Fruit fly (Drosophila melanogaster) whole organism, embryonic: ENCODE measurements around the gene CG3104.

ENCODE experiments used
- Abd-B ChIP-seq: fragments of 200-800 bp; sonication (Bioruptor generic); optimal IDR thresholded peaks from 2 replicates; lab custom pipeline; 2018; ENCODE audit warnings: missing biosample characterization, mild to moderate bottlenecking, missing genetic modification characterization, moderate library complexity
- CG10209 ChIP-seq: fragments of 200-800 bp; sonication (Bioruptor generic); optimal IDR thresholded peaks from 3 replicates; lab custom pipeline; 2017; ENCODE audit warnings: missing biosample characterization, mild to moderate bottlenecking, missing genetic modification characterization, missing genetic modification reagents
- CG10431 ChIP-seq: fragments of 200-800 bp; sonication (Bioruptor generic); optimal IDR thresholded peaks from 3 replicates; lab custom pipeline; 2018; ENCODE audit warnings: missing biosample characterization, mild to moderate bottlenecking, missing genetic modification characterization
- CG13424 ChIP-seq: fragments of 200-800 bp; sonication (Bioruptor generic); optimal IDR thresholded peaks from 2 replicates; lab custom pipeline; 2019; ENCODE audit warnings: missing biosample characterization, mild to moderate bottlenecking, missing genetic modification characterization, moderate library complexity
- CG13775 ChIP-seq: fragments of 200-800 bp; sonication (Bioruptor generic); optimal IDR thresholded peaks from 3 replicates; lab custom pipeline; 2017; ENCODE audit warnings: missing biosample characterization, mild to moderate bottlenecking, missing genetic modification characterization
- CG1529 ChIP-seq: fragments of 200-800 bp; sonication (Bioruptor generic); optimal IDR thresholded peaks from 3 replicates; lab custom pipeline; 2018; ENCODE audit warnings: missing biosample characterization, missing genetic modification characterization
- CG1832 ChIP-seq: fragments of 200-800 bp; sonication (Bioruptor generic); optimal IDR thresholded peaks from 2 replicates; lab custom pipeline; 2017; ENCODE audit warnings: missing biosample characterization, mild to moderate bottlenecking, missing genetic modification characterization, inconsistent platforms
- CG18619 ChIP-seq: fragments of 200-800 bp; sonication (Bioruptor generic); optimal IDR thresholded peaks from 3 replicates; lab custom pipeline; 2017; ENCODE audit warnings: missing biosample characterization, mild to moderate bottlenecking, missing genetic modification characterization
- CG32772 ChIP-seq: fragments of 200-800 bp; sonication (Bioruptor generic); IDR thresholded peaks from 2 replicates; pipeline ENCODE4 v1.3.6; 2022; ENCODE audit warnings: missing biosample characterization, missing genetic modification characterization
- CG34376 ChIP-seq: fragments of 200-800 bp; sonication (Bioruptor generic); optimal IDR thresholded peaks from 2 replicates; lab custom pipeline; 2018; ENCODE audit warnings: missing biosample characterization, mild to moderate bottlenecking, missing genetic modification characterization
- CG4404 ChIP-seq: fragments of 200-800 bp; sonication (Bioruptor generic); IDR thresholded peaks from 2 replicates; pipeline ENCODE4 v1.3.6; 2022; ENCODE audit warnings: missing biosample characterization, missing genetic modification characterization
- CG4707 ChIP-seq: fragments of 200-800 bp; sonication (Bioruptor generic); optimal IDR thresholded peaks from 2 replicates; lab custom pipeline; 2018; ENCODE audit warnings: missing biosample characterization, mild to moderate bottlenecking, missing genetic modification characterization, moderate library complexity
- CG5245 ChIP-seq: fragments of 200-800 bp; sonication (Bioruptor generic); optimal IDR thresholded peaks from 3 replicates; lab custom pipeline; 2016; ENCODE audit warnings: missing biosample characterization, missing genetic modification characterization
- CG6813 ChIP-seq: fragments of 200-800 bp; sonication (Bioruptor generic); optimal IDR thresholded peaks from 2 replicates; lab custom pipeline; 2017; ENCODE audit warnings: missing biosample characterization, missing genetic modification characterization, mild to moderate bottlenecking, moderate library complexity, missing genetic modification reagents
- CG8281 ChIP-seq: fragments of 200-800 bp; sonication (Bioruptor generic); optimal IDR thresholded peaks from 2 replicates; lab custom pipeline; 2018; ENCODE audit warnings: missing biosample characterization, mild to moderate bottlenecking, missing genetic modification characterization, moderate library complexity
- D ChIP-seq, 2 experiments: fragments of 200-800 bp in 1 of 2; fragments of >200 bp in 1 of 2; sonication (Bioruptor generic) in 1 of 2; optimal IDR thresholded peaks; 2 replicates in 1 of 2; 3 replicates in 1 of 2; lab custom pipeline; 2017; ENCODE audit warnings: mild to moderate bottlenecking in 1 of 2, missing biosample characterization in 1 of 2, missing genetic modification characterization in 1 of 2, missing genetic modification reagents in 1 of 2
- D19A ChIP-seq: fragments of 200-800 bp; optimal IDR thresholded peaks from 3 replicates; lab custom pipeline; 2019; ENCODE audit warnings: missing biosample characterization, mild to moderate bottlenecking, missing genetic modification characterization, moderate library complexity
- Doc2 ChIP-seq: fragments of 200-800 bp; sonication (Bioruptor generic); IDR thresholded peaks from 2 replicates; pipeline ENCODE4 v1.3.6; 2022; ENCODE audit warnings: missing biosample characterization, missing genetic modification characterization
- Fer1 ChIP-seq: fragments of 200-800 bp; sonication (Bioruptor generic); optimal IDR thresholded peaks from 2 replicates; lab custom pipeline; 2017; ENCODE audit warnings: missing biosample characterization, mild to moderate bottlenecking, missing genetic modification characterization
- Hr3 ChIP-seq: fragments of 200-800 bp; sonication (Bioruptor generic); optimal IDR thresholded peaks from 3 replicates; lab custom pipeline; 2016; ENCODE audit warnings: missing biosample characterization, missing genetic modification characterization
- Hsf ChIP-seq: fragments of 200-800 bp; sonication (Bioruptor generic); optimal IDR thresholded peaks from 3 replicates; lab custom pipeline; 2016; ENCODE audit warnings: missing biosample characterization, missing genetic modification characterization
- NfI ChIP-seq: fragments of 200-800 bp; sonication (Bioruptor generic); optimal IDR thresholded peaks from 3 replicates; lab custom pipeline; 2018; ENCODE audit warnings: missing biosample characterization, mild to moderate bottlenecking, missing genetic modification characterization, moderate library complexity
- PHDP ChIP-seq: fragments of 200-800 bp; sonication (Bioruptor generic); optimal IDR thresholded peaks from 3 replicates; lab custom pipeline; 2018; ENCODE audit warnings: missing biosample characterization, mild to moderate bottlenecking, missing genetic modification characterization, moderate library complexity
- Rx ChIP-seq: fragments of 200-800 bp; sonication (Bioruptor generic); IDR thresholded peaks from 2 replicates; pipeline ENCODE4 v1.3.6; 2022; ENCODE audit warnings: missing biosample characterization, missing genetic modification characterization
- Six4 ChIP-seq: fragments of 200-800 bp; sonication (Bioruptor generic); optimal IDR thresholded peaks from 2 replicates; lab custom pipeline; 2016; ENCODE audit warnings: missing biosample characterization, missing genetic modification characterization
- TFAM ChIP-seq: fragments of 200-800 bp; sonication (Bioruptor generic); optimal IDR thresholded peaks from 2 replicates; lab custom pipeline; 2017; ENCODE audit warnings: missing biosample characterization, missing genetic modification characterization, inconsistent platforms
- Taf1 ChIP-seq: fragments of 200-800 bp; sonication (Bioruptor generic); IDR thresholded peaks from 2 replicates; pipeline ENCODE4 v1.3.6; 2022; ENCODE audit warnings: missing biosample characterization, missing genetic modification characterization
- ab ChIP-seq: fragments of 200-800 bp; sonication (Bioruptor generic); optimal IDR thresholded peaks from 2 replicates; lab custom pipeline; 2016; ENCODE audit warnings: missing biosample characterization, missing genetic modification characterization
- al ChIP-seq: fragments of 200-800 bp; sonication (Bioruptor generic); IDR thresholded peaks from 2 replicates; pipeline ENCODE4 v1.3.6; 2022; ENCODE audit warnings: missing biosample characterization, missing genetic modification characterization
- ap ChIP-seq: fragments of 200-800 bp; sonication (Bioruptor generic); IDR thresholded peaks from 2 replicates; pipeline ENCODE4 v1.3.6; 2022; ENCODE audit warnings: missing biosample characterization, missing genetic modification characterization
- bigmax ChIP-seq: fragments of 200-800 bp; sonication (Bioruptor generic); optimal IDR thresholded peaks from 2 replicates; lab custom pipeline; 2018; ENCODE audit warnings: missing biosample characterization, mild to moderate bottlenecking, missing genetic modification characterization
- cwo ChIP-seq: fragments of 200-800 bp; sonication (Bioruptor generic); optimal IDR thresholded peaks from 3 replicates; lab custom pipeline; 2017; ENCODE audit warnings: missing biosample characterization, missing genetic modification characterization, mild to moderate bottlenecking, moderate library complexity, missing genetic modification reagents
- dati ChIP-seq: fragments of 200-800 bp; sonication (Bioruptor generic); IDR thresholded peaks from 2 replicates; pipeline ENCODE4 v1.3.6; 2022; ENCODE audit warnings: missing biosample characterization, missing genetic modification characterization
- h ChIP-seq: fragments of >200 bp; optimal IDR thresholded peaks from 2 replicates; lab custom pipeline; 2017
- hkb ChIP-seq, 2 experiments: fragments of 200-800 bp in 1 of 2; fragments of >200 bp in 1 of 2; sonication (Bioruptor generic) in 1 of 2; IDR thresholded peaks in 1 of 2; optimal IDR thresholded peaks in 1 of 2; 2 replicates each; pipeline versions ENCODE4 v1.3.6 to Lab custom; 2017 to 2022; ENCODE audit warnings: missing biosample characterization in 1 of 2, missing genetic modification characterization in 1 of 2
- jigr1 ChIP-seq: fragments of 200-800 bp; sonication (Bioruptor generic); IDR thresholded peaks from 3 replicates; pipeline ENCODE4 v1.3.6; 2022; ENCODE audit warnings: missing biosample characterization, missing genetic modification characterization
- lola ChIP-seq, 3 experiments: fragments of >200 bp in 2 of 3; fragments of 200-800 bp in 1 of 3; sonication (Bioruptor generic) in 1 of 3; optimal IDR thresholded peaks; 2 replicates each; lab custom pipeline; 2017 to 2019; ENCODE audit warnings: missing biosample characterization in 3 of 3, missing genetic modification characterization in 3 of 3, mild to moderate bottlenecking in 1 of 3, moderate library complexity in 1 of 3
- mirr ChIP-seq: fragments of 200-800 bp; sonication (Bioruptor generic); optimal IDR thresholded peaks from 3 replicates; lab custom pipeline; 2018; ENCODE audit warnings: missing biosample characterization, mild to moderate bottlenecking, missing genetic modification characterization
- pnt ChIP-seq: fragments of 200-800 bp; sonication (Bioruptor generic); optimal IDR thresholded peaks from 3 replicates; lab custom pipeline; 2016; ENCODE audit warnings: missing biosample characterization, missing genetic modification characterization
- pros ChIP-seq: fragments of 200-800 bp; sonication (Bioruptor generic); optimal IDR thresholded peaks from 3 replicates; lab custom pipeline; 2019; ENCODE audit warnings: missing biosample characterization, mild to moderate bottlenecking, missing genetic modification characterization, moderate library complexity
- repo ChIP-seq: fragments of 200-800 bp; sonication (Bioruptor generic); optimal IDR thresholded peaks from 2 replicates; lab custom pipeline; 2016; ENCODE audit warnings: missing biosample characterization, missing genetic modification characterization
- tgo ChIP-seq: fragments of 200-800 bp; sonication (Bioruptor generic); IDR thresholded peaks from 3 replicates; pipeline ENCODE4 v1.3.6; 2022; ENCODE audit warnings: missing biosample characterization, missing genetic modification characterization
- tll ChIP-seq, 2 experiments: fragments of 200-800 bp in 1 of 2; fragments of >200 bp in 1 of 2; sonication (Bioruptor generic) in 1 of 2; optimal IDR thresholded peaks; 2 replicates each; lab custom pipeline; 2017 to 2019; ENCODE audit warnings: missing biosample characterization in 2 of 2, missing genetic modification characterization in 2 of 2, mild to moderate bottlenecking in 1 of 2, moderate library complexity in 1 of 2
- zen ChIP-seq: fragments of 200-800 bp; sonication (Bioruptor generic); optimal IDR thresholded peaks from 3 replicates; lab custom pipeline; 2018; ENCODE audit warnings: missing biosample characterization, mild to moderate bottlenecking, missing genetic modification characterization, moderate library complexity
- zen2 ChIP-seq: fragments of 200-800 bp; sonication (Bioruptor generic); IDR thresholded peaks from 3 replicates; pipeline ENCODE4 v1.3.6; 2022; ENCODE audit warnings: missing biosample characterization, missing genetic modification characterization; ENCODE audit not compliant: partially characterized antibody

CG3104 gene

DNA sequence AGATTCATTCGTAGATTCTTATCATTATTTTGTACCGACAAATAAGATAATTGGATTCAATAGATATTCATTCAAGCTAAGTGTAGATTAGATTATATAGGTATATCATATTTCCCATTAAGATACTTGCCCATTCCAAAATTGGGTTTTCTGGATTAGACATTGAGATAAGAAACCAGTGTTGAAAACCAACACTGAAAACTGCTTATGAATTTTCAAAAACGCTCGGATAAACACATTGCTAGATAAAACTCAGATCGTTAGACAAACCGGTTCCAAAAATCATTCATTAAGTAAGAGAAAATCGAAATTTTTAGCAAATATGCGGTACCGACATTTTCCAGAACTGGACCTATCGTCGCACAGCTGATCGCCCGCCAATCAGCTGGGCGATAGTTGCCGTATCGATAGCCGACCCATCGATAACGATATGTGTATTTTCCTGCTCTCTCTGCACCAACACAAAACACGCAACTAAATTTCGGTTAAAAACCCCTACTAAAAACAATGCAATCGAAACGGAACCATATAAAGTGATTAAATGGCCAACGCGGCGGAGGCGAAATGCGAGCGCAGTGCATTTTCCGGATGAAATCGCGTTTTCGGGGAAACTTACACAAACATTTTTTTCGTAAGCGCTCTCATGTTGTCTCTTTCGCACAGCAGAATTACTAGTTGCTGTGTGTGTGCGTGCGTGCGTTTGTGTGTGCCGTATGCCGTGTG, 30.1 kb upstream of the CG3104 start, which contains the start of the genes NTPase and lilli (continued):
- TF ChIP-seq zen2 (GFP tag; lab: Robert Waterston, UW) (peak; percentile 94), pnt (GFP tag; lab: Kevin White, UChicago) (peak; percentile 68), CG4404 (GFP tag; lab: Robert Waterston, UW) (peak; percentile 31; the same call in 1 of the 2 replicates), Hr3 (GFP tag; lab: Kevin White, UChicago) (peak; percentile 27), CG10431 (peak; percentile 14), jigr1 (GFP tag; lab: Robert Waterston, UW) (no peak), CG18619 (GFP tag; lab: Kevin White, UChicago) (no peak), CG4707 (GFP tag; lab: Kevin White, UChicago) (no peak), CG13424 (tag; lab: Kevin White, UChicago) (no peak), CG5245 (GFP tag; lab: Kevin White, UChicago) (peak; percentile 75), lola (GFP tag; optimal IDR thresholded peaks at IDR 0.05; lab: Kevin White, UChicago) (peak in 1 of 3 experiments; percentile 45), CG1529 (GFP tag; lab: Kevin White, UChicago) (no peak), bigmax (GFP tag; lab: Kevin White, UChicago) (no peak), CG13775 (peak; percentile 71), hkb (optimal IDR thresholded peaks at IDR 0.05; lab: Kevin White, UChicago) (no peak), hkb (GFP tag; IDR thresholded peaks at IDR 0.05; lab: Robert Waterston, UW) (peak; percentile 50; the same call in 1 of the 2 replicates), Abd-B (GFP tag; lab: Kevin White, UChicago) (no peak), D19A (tag; lab: Kevin White, UChicago) (no peak)

DNA sequence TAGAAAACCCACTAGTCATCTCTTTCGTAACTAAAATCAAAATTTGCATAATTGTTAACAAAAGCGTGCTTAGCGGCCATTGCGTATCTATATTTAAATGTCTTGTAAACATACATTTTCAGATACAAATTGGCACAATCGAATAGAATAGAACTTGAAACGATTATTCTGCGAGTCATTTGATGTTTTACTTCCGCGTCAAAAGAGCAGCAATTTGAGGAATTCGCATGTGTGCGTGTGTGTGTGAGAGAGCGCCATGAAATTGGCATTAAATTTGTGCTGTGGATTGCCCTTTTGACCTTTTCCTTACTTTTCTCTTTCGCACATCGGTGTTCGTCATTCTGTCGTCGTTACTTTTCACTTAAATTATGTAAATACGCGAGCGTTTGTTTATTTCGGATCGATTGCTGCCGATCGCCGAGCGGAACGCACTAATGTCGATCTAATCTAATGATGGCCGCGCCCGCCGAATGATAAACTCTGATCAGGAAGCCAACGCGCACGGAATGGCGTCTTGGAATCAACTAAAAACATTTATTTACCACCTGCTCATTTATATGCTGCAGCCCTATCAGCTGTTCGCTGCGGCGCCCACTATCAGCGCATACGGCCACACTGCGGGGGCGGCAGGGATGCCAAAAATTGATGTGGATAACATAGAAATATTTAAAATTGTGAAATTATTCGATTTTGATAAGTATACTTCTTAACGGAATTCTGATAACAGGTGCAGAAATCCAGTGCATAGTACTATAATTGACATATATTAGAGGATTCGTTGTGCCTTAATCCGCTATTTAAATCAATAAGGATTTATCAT, 29.3 kb upstream of the CG3104 start:
- TF ChIP-seq CG34376 (GFP tag; lab: Kevin White, UChicago) (peak; percentile 89), PHDP (tag; lab: Kevin White, UChicago) (peak; percentile 33), dati (GFP tag; lab: Robert Waterston, UW) (no peak), Rx (GFP tag; lab: Robert Waterston, UW) (no peak), CG8281 (peak; percentile 44), CG10209 (GFP tag; lab: Kevin White, UChicago) (no peak), D (optimal IDR thresholded peaks at IDR 0.05; lab: Kevin White, UChicago) (no peak), D (GFP tag; optimal IDR thresholded peaks at IDR 0.05; lab: Kevin White, UChicago) (no peak), Doc2 (GFP tag; lab: Robert Waterston, UW) (no peak), CG1832 (GFP tag; lab: Kevin White, UChicago) (no peak), h (no peak), cwo (no peak), Hsf (GFP tag; lab: Kevin White, UChicago) (no peak), pros (GFP tag; lab: Kevin White, UChicago) (peak; percentile 21), CG6813 (peak; percentile 73), repo (GFP tag; lab: Kevin White, UChicago) (peak; percentile 47), zen (tag; lab: Kevin White, UChicago) (no peak), tgo (GFP tag; lab: Robert Waterston, UW) (peak; percentile 28; the same call in 2 of the 3 replicates), ab (GFP tag; lab: Kevin White, UChicago) (no peak), mirr (peak; percentile 60), Six4 (GFP tag; lab: Kevin White, UChicago) (no peak), ap (GFP tag; lab: Robert Waterston, UW) (no peak), Taf1 (no peak; the same call in 1 of the 2 replicates), CG32772 (GFP tag; lab: Robert Waterston, UW) (0 out of 2 replicates have a peak, but pooled peaks have one; percentile 7), TFAM (GFP tag; lab: Kevin White, UChicago) (no peak), tll (GFP tag; optimal IDR thresholded peaks at IDR 0.05; lab: Kevin White, UChicago) (peak in 1 of 2 experiments; percentile 87), al (GFP tag; lab: Robert Waterston, UW) (peak; percentile 33; the same call in 1 of the 2 replicates), Fer1 (peak; percentile 63), NfI (GFP tag; lab: Kevin White, UChicago) (peak; percentile 62)
